Fruit fly (Drosophila melanogaster): ENCODE data around the gene CG42717.

The CG42717 gene

DNA sequence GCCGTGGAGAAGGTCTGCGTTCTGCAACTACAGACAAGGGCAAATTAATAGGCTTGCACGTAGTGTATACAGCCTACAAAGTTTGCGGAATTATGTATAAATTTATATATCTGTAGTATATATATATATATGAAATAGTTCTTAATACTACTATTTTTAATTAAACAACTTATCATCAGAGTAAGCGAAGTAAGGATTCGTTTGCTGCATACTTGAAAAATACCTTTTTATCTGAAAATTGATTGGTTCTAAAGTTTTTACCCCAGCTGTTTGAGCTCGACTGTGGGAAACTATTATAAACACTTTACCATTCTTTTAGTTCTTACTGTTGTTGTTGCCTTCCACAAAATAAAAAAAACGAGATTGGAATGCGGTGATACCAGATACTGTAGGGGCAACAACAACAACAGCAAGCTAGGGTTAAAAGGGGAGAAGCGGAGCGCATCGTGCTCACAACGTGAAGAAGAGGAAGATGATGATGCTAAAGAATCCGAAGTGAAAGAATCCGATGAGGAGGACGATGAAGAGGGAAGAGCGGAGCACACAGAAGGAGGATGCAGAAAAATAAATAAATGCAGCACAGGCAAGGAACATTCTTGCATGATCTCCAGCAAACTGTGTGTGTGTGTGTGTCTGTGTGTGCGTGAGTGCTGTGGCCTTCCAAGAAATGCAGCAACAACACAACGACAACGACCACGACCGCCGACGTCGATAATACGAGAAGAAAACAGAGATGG is 10.2 kb upstream of the CG42717 start (continued):
- TF ChIP-seq ac (GFP tag; optimal IDR thresholded peaks at IDR 0.05): peak; percentile 15
- TF ChIP-seq CkIIα-i1 (GFP tag; IDR thresholded peaks at IDR 0.05): no peak
- TF ChIP-seq sens (GFP tag): peak; percentile 62
- peak; percentile 24 for TF ChIP-seq Asciz (GFP tag; optimal IDR thresholded peaks at IDR 0.05)
- TF ChIP-seq tap (tag; optimal IDR thresholded peaks at IDR 0.05): peak; percentile 70
- no peak for TF ChIP-seq prd (optimal IDR thresholded peaks at IDR 0.05)
- TF ChIP-seq prd (GFP tag; IDR thresholded peaks at IDR 0.05): peak; percentile 52; the same call in 1 of the 3 replicates
- 0 out of 3 replicates have a peak, but pooled peaks have one; percentile 30 for TF ChIP-seq CG34422 (GFP tag; IDR thresholded peaks at IDR 0.05)
- TF ChIP-seq CG8359 (GFP tag; optimal IDR thresholded peaks at IDR 0.05; ENCODE audit: borderline replicate concordance): peak; percentile 33
- no peak for TF ChIP-seq CG43689 (GFP tag; IDR thresholded peaks at IDR 0.05)
- TF ChIP-seq Aef1 (GFP tag; IDR thresholded peaks at IDR 0.05): no peak
- TF ChIP-seq dati (GFP tag; IDR thresholded peaks at IDR 0.05): no peak
- TF ChIP-seq CG4424 (GFP tag; optimal IDR thresholded peaks at IDR 0.05): peak; percentile 34
- peak; percentile 79 for TF ChIP-seq CG17385 (GFP tag; optimal IDR thresholded peaks at IDR 0.05)
- TF ChIP-seq danr (GFP tag; IDR thresholded peaks at IDR 0.05): no peak
- TF ChIP-seq CG17802 (tag; optimal IDR thresholded peaks at IDR 0.05): no peak
- TF ChIP-seq ERR (GFP tag; optimal IDR thresholded peaks at IDR 0.05): no peak
- peak; percentile 13 for TF ChIP-seq CG7271 (tag; optimal IDR thresholded peaks at IDR 0.05)
- peak; percentile 39; the same call in 1 of the 2 replicates for TF ChIP-seq CG4404 (GFP tag; IDR thresholded peaks at IDR 0.05)
- TF ChIP-seq row (GFP tag; IDR thresholded peaks at IDR 0.05): peak; percentile 71
- TF ChIP-seq gem (tag; optimal IDR thresholded peaks at IDR 0.05): peak; percentile 73
- TF ChIP-seq unc-4 (GFP tag; IDR thresholded peaks at IDR 0.05; ENCODE audit: partially characterized antibody): no peak
- TF ChIP-seq zfh1 (GFP tag; IDR thresholded peaks at IDR 0.05): 0 out of 3 replicates have a peak, but pooled peaks have one; percentile 37
- TF ChIP-seq CG15269 (tag; optimal IDR thresholded peaks at IDR 0.05): peak; percentile 55
- TF ChIP-seq CG9727 (GFP tag; optimal IDR thresholded peaks at IDR 0.05): peak; percentile 28
- no peak for TF ChIP-seq tio (GFP tag; optimal IDR thresholded peaks at IDR 0.05)
- TF ChIP-seq fd96Cb (tag; optimal IDR thresholded peaks at IDR 0.05): peak; percentile 68
- TF ChIP-seq CG4730 (GFP tag; IDR thresholded peaks at IDR 0.05): 0 out of 2 replicates have a peak, but pooled peaks have one; percentile 33
- TF ChIP-seq CG12391 (tag; optimal IDR thresholded peaks at IDR 0.05): peak; percentile 71
- no peak for TF ChIP-seq CG6654 (GFP tag; optimal IDR thresholded peaks at IDR 0.05)
- no peak for TF ChIP-seq tna (GFP tag; IDR thresholded peaks at IDR 0.05; ENCODE audit: partially characterized antibody)
- no peak for TF ChIP-seq vnd (GFP tag; IDR thresholded peaks at IDR 0.05; ENCODE audit: partially characterized antibody)
- no peak for TF ChIP-seq btn (GFP tag; optimal IDR thresholded peaks at IDR 0.05)
- TF ChIP-seq BtbVII (GFP tag; optimal IDR thresholded peaks at IDR 0.05): peak; percentile 66
- peak; percentile 96 for TF ChIP-seq sqz (GFP tag; optimal IDR thresholded peaks at IDR 0.05)
- no peak for TF ChIP-seq CG6272 (GFP tag; IDR thresholded peaks at IDR 0.05)
- no peak for TF ChIP-seq CG14050 (GFP tag; IDR thresholded peaks at IDR 0.05)
- no peak for TF ChIP-seq CG18619 (GFP tag; optimal IDR thresholded peaks at IDR 0.05)
- TF ChIP-seq Hmr (GFP tag; optimal IDR thresholded peaks at IDR 0.05): peak; percentile 20
- no peak for TF ChIP-seq toy (GFP tag; IDR thresholded peaks at IDR 0.05)
- peak; percentile 44 for TF ChIP-seq CG15479 (GFP tag; optimal IDR thresholded peaks at IDR 0.05)
- no peak for TF ChIP-seq Ets65A (GFP tag)
- peak; percentile 9 for TF ChIP-seq CG9437 (GFP tag; optimal IDR thresholded peaks at IDR 0.05)
- TF ChIP-seq tx (GFP tag; optimal IDR thresholded peaks at IDR 0.05): no peak
- no peak for TF ChIP-seq ftz-f1 (GFP tag; optimal IDR thresholded peaks at IDR 0.05)
- TF ChIP-seq Usf (GFP tag; optimal IDR thresholded peaks at IDR 0.05): no peak
- TF ChIP-seq CG18262 (tag; optimal IDR thresholded peaks at IDR 0.05): peak; percentile 85
- no peak for TF ChIP-seq kni (GFP tag; optimal IDR thresholded peaks at IDR 0.05)
- TF ChIP-seq CG10267 (tag; optimal IDR thresholded peaks at IDR 0.05): peak; percentile 72
- peak; percentile 69 for TF ChIP-seq CG13424 (tag; optimal IDR thresholded peaks at IDR 0.05)

All from whole organism, embryonic.